Worm (Caenorhabditis elegans) whole organism, L4 larva: ENCODE measurements around the gene ttll-4.

Experiments
- aly-2 ChIP-seq: sonication (generic microtip); optimal IDR thresholded peaks from 2 replicates; lab custom pipeline; 2018; ENCODE audit warnings: missing biosample characterization, missing genetic modification characterization
- saeg-2 ChIP-seq: fragments of 200-800 bp; sonication (Bioruptor generic); IDR thresholded peaks from 2 replicates; pipeline ENCODE4 v1.3.6; 2022; ENCODE audit warnings: missing genetic modification reagents, missing genetic modification characterization, missing compliant biosample characterization
- snpc-4 ChIP-seq: fragments of 150-350 bp; optimal IDR thresholded peaks from 2 replicates; lab custom pipeline; 2014; ENCODE audit warnings: missing biosample characterization, missing genetic modification characterization
- zag-1 ChIP-seq: fragments of 150-350 bp; optimal IDR thresholded peaks from 2 replicates; lab custom pipeline; 2014; ENCODE audit warnings: missing biosample characterization, missing genetic modification characterization

DNA sequence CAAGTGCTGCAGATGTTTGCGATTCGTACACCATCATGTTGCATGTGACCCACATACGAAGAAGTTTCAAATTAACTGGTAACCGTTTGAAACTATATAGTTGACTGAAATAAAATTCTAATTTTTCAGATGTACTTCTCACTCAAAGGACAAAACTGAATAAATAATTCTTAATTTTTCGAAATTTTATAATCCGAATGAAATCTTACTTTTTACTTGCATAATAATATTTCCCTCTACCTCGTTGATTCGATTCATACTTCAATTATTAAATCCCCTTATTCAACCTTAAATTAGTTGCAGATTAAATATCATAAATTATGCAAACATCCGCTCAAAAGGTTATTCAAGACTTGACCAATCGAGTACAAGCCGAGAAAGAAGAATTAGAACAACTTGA is 38.0 kb upstream of the ttll-4 start, which contains the start of gene T16H12.2:
- TF ChIP-seq zag-1 (tag; lab: Kevin White, UChicago) (no peak), snpc-4 (tag; lab: Kevin White, UChicago) (no peak), aly-2 (tag; lab: Kevin White, UChicago) (no peak), saeg-2 (GFP tag; lab: Robert Waterston, UW) (no peak)
